Worm (Caenorhabditis elegans) whole organism, L4 larva: ENCODE results near the gene Y62H9A.16.

ENCODE experiments used
- F10B5.3 ChIP-seq: sonication (generic microtip); optimal IDR thresholded peaks from 2 replicates; lab custom pipeline; 2016; ENCODE audit warnings: mild to moderate bottlenecking, missing genetic modification characterization, missing compliant biosample characterization
- F26F4.8 ChIP-seq: fragments of 200-800 bp; sonication (Bioruptor generic); conservative IDR thresholded peaks from 2 replicates; pipeline ENCODE4 v1.3.6; 2022; ENCODE audit warnings: missing genetic modification characterization, missing compliant biosample characterization
- F37D6.2 ChIP-seq: sonication (generic microtip); optimal IDR thresholded peaks from 2 replicates; lab custom pipeline; 2016; ENCODE audit warnings: mild to moderate bottlenecking, missing genetic modification characterization, missing compliant biosample characterization
- F44E2.7 ChIP-seq: fragments of 200-800 bp; sonication (Bioruptor generic); IDR thresholded peaks from 2 replicates; pipeline ENCODE4 v2.1.2; 2022; ENCODE audit warnings: missing genetic modification characterization, missing compliant biosample characterization
- F49E8.2 ChIP-seq: sonication (generic microtip); optimal IDR thresholded peaks from 2 replicates; lab custom pipeline; 2016; ENCODE audit warnings: missing compliant biosample characterization, mild to moderate bottlenecking, missing genetic modification characterization, borderline replicate concordance
- T26A8.4 ChIP-seq: fragments of 200-800 bp; sonication (Bioruptor generic); IDR thresholded peaks from 2 replicates; pipeline ENCODE4 v1.3.6; 2022; ENCODE audit warnings: missing genetic modification characterization, missing compliant biosample characterization
- Y75B8A.6 ChIP-seq: fragments of 200-800 bp; sonication (Bioruptor generic); IDR thresholded peaks from 2 replicates; pipeline ENCODE4 v1.3.6; 2022; ENCODE audit warnings: missing genetic modification reagents, missing genetic modification characterization, missing compliant biosample characterization
- ZK337.2 ChIP-seq: fragments of 200-800 bp; sonication (Bioruptor generic); IDR thresholded peaks from 2 replicates; pipeline ENCODE4 v1.3.6; 2022; ENCODE audit warnings: missing genetic modification reagents, missing genetic modification characterization, missing compliant biosample characterization
- aha-1 ChIP-seq: fragments of 150-350 bp; peaks from one replicate; lab custom pipeline; 2014; ENCODE audit warnings: missing biosample characterization, missing genetic modification characterization
- aly-2 ChIP-seq: sonication (generic microtip); optimal IDR thresholded peaks from 2 replicates; lab custom pipeline; 2018; ENCODE audit warnings: missing biosample characterization, missing genetic modification characterization
- ceh-28 ChIP-seq: fragments of 150-350 bp; optimal IDR thresholded peaks from 2 replicates; lab custom pipeline; 2014; ENCODE audit warnings: missing biosample characterization, missing genetic modification reagents, missing genetic modification characterization
- ceh-82 ChIP-seq: sonication (generic microtip); optimal IDR thresholded peaks from 2 replicates; lab custom pipeline; 2017; ENCODE audit warnings: missing biosample characterization, missing genetic modification characterization
- ces-1 ChIP-seq: fragments of 150-350 bp; sonication (generic microtip); optimal IDR thresholded peaks from 4 replicates; lab custom pipeline; 2014; ENCODE audit warnings: missing biosample characterization, missing genetic modification reagents, missing genetic modification characterization
- cey-2 ChIP-seq: sonication (generic microtip); optimal IDR thresholded peaks from 3 replicates; lab custom pipeline; 2017; ENCODE audit warnings: missing genetic modification characterization, mild to moderate bottlenecking, missing compliant biosample characterization, antibody characterized with exemption, borderline replicate concordance; ENCODE audit not compliant: insufficient read depth
- daf-12 ChIP-seq: fragments of 150-350 bp; optimal IDR thresholded peaks from 2 replicates; lab custom pipeline; 2014; ENCODE audit warnings: missing biosample characterization, missing genetic modification reagents, missing genetic modification characterization
- daf-16 ChIP-seq, 3 experiments: sonication (generic microtip); optimal IDR thresholded peaks; 2 replicates each; lab custom pipeline; 2016 to 2017; ENCODE audit warnings: missing genetic modification characterization in 3 of 3, missing genetic modification reagents in 3 of 3, mild to moderate bottlenecking in 2 of 3, missing compliant biosample characterization in 2 of 3, missing biosample characterization in 1 of 3, moderate library complexity in 1 of 3
- fkh-10 ChIP-seq: fragments of 150-350 bp; optimal IDR thresholded peaks from 2 replicates; lab custom pipeline; 2014; ENCODE audit warnings: missing biosample characterization, missing genetic modification reagents, missing genetic modification characterization
- jun-1 ChIP-seq: fragments of 150-350 bp; optimal IDR thresholded peaks from 2 replicates; lab custom pipeline; 2014; ENCODE audit warnings: missing biosample characterization, missing genetic modification reagents, missing genetic modification characterization
- lim-7 ChIP-seq: fragments of 200-800 bp; sonication (Bioruptor generic); IDR thresholded peaks from 2 replicates; pipeline ENCODE4 v1.3.6; 2022; ENCODE audit warnings: missing genetic modification characterization, missing compliant biosample characterization
- lin-15B ChIP-seq: fragments of 150-350 bp; sonication (generic microtip); optimal IDR thresholded peaks from 3 replicates; lab custom pipeline; 2014; ENCODE audit warnings: missing biosample characterization, missing genetic modification characterization
- mxl-3 ChIP-seq: fragments of 200-800 bp; sonication (Bioruptor generic); optimal IDR thresholded peaks from 2 replicates; lab custom pipeline; 2018; ENCODE audit warnings: mild to moderate bottlenecking, missing genetic modification characterization, missing compliant biosample characterization
- nhr-10 ChIP-seq: fragments of 150-350 bp; optimal IDR thresholded peaks from 2 replicates; lab custom pipeline; 2014; ENCODE audit warnings: missing biosample characterization, missing genetic modification characterization
- nhr-237 ChIP-seq: sonication (generic microtip); optimal IDR thresholded peaks from 2 replicates; lab custom pipeline; 2017; ENCODE audit warnings: missing biosample characterization, missing genetic modification characterization
- nhr-28 ChIP-seq: fragments of 150-350 bp; optimal IDR thresholded peaks from 2 replicates; lab custom pipeline; 2014; ENCODE audit warnings: missing biosample characterization, missing genetic modification characterization
- nhr-41 ChIP-seq: fragments of 200-800 bp; sonication (Bioruptor generic); IDR thresholded peaks from 2 replicates; pipeline ENCODE4 v1.3.6; 2022; ENCODE audit warnings: missing genetic modification reagents, missing genetic modification characterization, missing compliant biosample characterization
- nhr-42 ChIP-seq: fragments of 200-800 bp; sonication (Bioruptor generic); IDR thresholded peaks from 2 replicates; pipeline ENCODE4 v1.3.6; 2022; ENCODE audit warnings: missing genetic modification characterization, missing compliant biosample characterization
- pha-4 ChIP-seq, 2 experiments: fragments of 150-350 bp in 1 of 2; fragments of 200-800 bp in 1 of 2; sonication (Bioruptor generic) in 1 of 2; IDR thresholded peaks in 1 of 2; optimal IDR thresholded peaks in 1 of 2; 2 replicates each; pipeline versions ENCODE4 v1.3.6 to Lab custom; 2014 to 2022; ENCODE audit warnings: missing genetic modification characterization in 2 of 2, missing genetic modification reagents in 2 of 2, missing biosample characterization in 1 of 2, missing compliant biosample characterization in 1 of 2
- php-3 ChIP-seq: fragments of 200-800 bp; sonication (Bioruptor generic); IDR thresholded peaks from 2 replicates; pipeline ENCODE4 v1.3.6; 2022; ENCODE audit warnings: missing genetic modification reagents, missing genetic modification characterization, missing compliant biosample characterization
- rbr-2 ChIP-seq: sonication (generic microtip); optimal IDR thresholded peaks from 2 replicates; lab custom pipeline; 2016; ENCODE audit warnings: missing genotype, missing genetic modification characterization, missing compliant biosample characterization
- sdz-12 ChIP-seq: fragments of 200-800 bp; sonication (Bioruptor generic); optimal IDR thresholded peaks from 2 replicates; lab custom pipeline; 2018; ENCODE audit warnings: mild to moderate bottlenecking, missing genetic modification characterization, missing compliant biosample characterization
- snpc-1.2 ChIP-seq: fragments of 200-800 bp; sonication (Bioruptor generic); IDR thresholded peaks from 2 replicates; pipeline ENCODE4 v1.3.6; 2022; ENCODE audit warnings: missing genetic modification reagents, missing genetic modification characterization, missing compliant biosample characterization
- snpc-4 ChIP-seq: fragments of 150-350 bp; optimal IDR thresholded peaks from 2 replicates; lab custom pipeline; 2014; ENCODE audit warnings: missing biosample characterization, missing genetic modification characterization
- tra-1 ChIP-seq: fragments of 200-800 bp; sonication (Bioruptor generic); IDR thresholded peaks from 2 replicates; pipeline ENCODE4 v1.3.6; 2022; ENCODE audit warnings: missing genetic modification reagents, missing genetic modification characterization, missing compliant biosample characterization
- unc-130 ChIP-seq: sonication (generic microtip); optimal IDR thresholded peaks from 2 replicates; lab custom pipeline; 2016; ENCODE audit warnings: missing genetic modification reagents, missing genetic modification characterization, missing compliant biosample characterization
- unc-62 ChIP-seq, 3 experiments: fragments of 150-350 bp in 1 of 3; sonication (generic microtip); optimal IDR thresholded peaks in 2 of 3; peaks in 1 of 3; 1 replicate in 1 of 3; 2 replicates in 2 of 3; lab custom pipeline; 2014 to 2017; ENCODE audit warnings: missing biosample characterization in 3 of 3, missing genetic modification characterization in 3 of 3, missing genetic modification reagents in 3 of 3, missing genotype in 1 of 3

Y62H9A.16 gene

DNA sequence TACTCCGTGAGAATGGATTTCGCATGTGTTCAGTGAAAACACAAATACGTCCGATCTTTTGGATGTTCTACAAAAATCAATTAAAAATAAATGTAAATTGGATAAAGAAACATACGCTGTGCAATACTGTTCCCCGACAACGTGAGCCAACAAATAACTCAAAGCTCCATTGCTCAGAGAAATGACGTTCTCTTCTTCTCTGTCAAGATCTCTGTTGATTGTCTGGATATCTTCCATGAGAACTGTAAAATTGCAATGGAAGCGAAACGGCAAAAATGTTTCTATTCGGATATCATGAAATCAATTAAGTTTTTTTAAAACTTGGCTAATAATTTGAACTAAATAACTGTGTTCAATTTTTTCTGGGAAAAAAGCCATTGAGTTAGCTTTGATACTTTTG, 21.4 kb upstream of the Y62H9A.16 start:
- peak; percentile 93 for TF ChIP-seq aha-1 (tag; lab: Kevin White, UChicago)
- TF ChIP-seq F44E2.7 (GFP tag; lab: Robert Waterston, UW), result no peak
- no peak for TF ChIP-seq unc-62 (GFP tag; optimal IDR thresholded peaks at IDR 0.05 in 1 of 2; lab: Kevin White, UChicago)
- TF ChIP-seq unc-62 (tag; optimal IDR thresholded peaks at IDR 0.05; lab: Kevin White, UChicago), result no peak
- TF ChIP-seq php-3 (GFP tag; lab: Robert Waterston, UW), result no peak
- TF ChIP-seq ces-1 (GFP tag; lab: Kevin White, UChicago), result no peak
- TF ChIP-seq snpc-1.2 (GFP tag; lab: Robert Waterston, UW), result no peak
- TF ChIP-seq, all 104 proteins: peak for 1

DNA sequence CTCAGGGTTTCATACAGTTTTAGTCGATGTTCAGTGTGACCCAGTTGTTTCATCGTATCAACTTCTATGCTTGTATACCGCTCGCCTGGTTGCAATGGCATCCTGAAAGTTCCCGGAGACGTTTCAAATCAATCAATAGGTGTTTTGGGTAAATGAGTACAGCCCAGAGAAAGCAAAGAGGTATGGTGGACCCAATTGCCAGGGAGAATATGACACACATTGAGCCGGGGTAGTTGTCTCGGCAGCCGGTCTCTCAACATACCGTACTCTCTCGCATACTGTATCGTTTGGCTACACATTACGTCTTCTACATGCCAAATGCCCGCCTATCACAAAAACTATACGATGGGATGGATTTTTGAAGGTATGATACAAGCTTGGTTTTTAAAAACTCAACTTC, 20.1 kb upstream of the Y62H9A.16 start, which contains the start of gene Y62H9A.9:
Y62H9A.9 (minus strand) TSS at position 101 of the 400 bp plus-strand sequence.
- TF ChIP-seq sdz-12 (GFP tag; lab: Kevin White, UChicago), result no peak

DNA sequence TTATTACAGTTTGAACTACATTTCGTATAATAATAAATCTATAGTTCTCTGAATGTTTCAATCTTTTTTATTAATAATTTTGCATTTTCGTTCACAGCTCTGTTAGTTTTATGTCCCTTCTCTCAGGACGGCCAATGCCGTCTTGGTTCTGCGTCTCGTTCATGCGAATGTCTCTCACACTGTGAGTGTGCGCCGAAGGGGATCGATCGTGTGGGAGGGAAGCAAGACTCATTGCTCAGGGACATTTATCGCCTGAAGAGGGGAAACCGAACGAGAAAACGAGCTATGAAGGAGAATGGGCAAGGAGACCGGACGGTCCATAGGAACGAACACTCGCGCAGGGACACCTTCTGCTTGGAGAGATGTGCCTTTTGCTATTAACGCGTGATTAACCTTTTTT, 19.1 kb upstream of the Y62H9A.16 start:
- no peak for TF ChIP-seq nhr-10 (tag; lab: Kevin White, UChicago)
- peak; percentile 43 for TF ChIP-seq ceh-28 (tag; lab: Kevin White, UChicago)
- TF ChIP-seq nhr-28 (tag; lab: Kevin White, UChicago), result no peak
- no peak for TF ChIP-seq aly-2 (tag; lab: Kevin White, UChicago)
- TF ChIP-seq unc-62 (GFP tag; optimal IDR thresholded peaks at IDR 0.05 in 1 of 2; lab: Kevin White, UChicago), result peak in 1 of 2 experiments; percentile 85
- TF ChIP-seq unc-62 (tag; optimal IDR thresholded peaks at IDR 0.05; lab: Kevin White, UChicago), result no peak
- peak; percentile 51 for TF ChIP-seq F37D6.2 (tag; lab: Kevin White, UChicago)
- TF ChIP-seq daf-16 (GFP tag; optimal IDR thresholded peaks at IDR 0.05; lab: Kevin White, UChicago), result no peak
- no peak for TF ChIP-seq daf-16 (tag; optimal IDR thresholded peaks at IDR 0.05; lab: Kevin White, UChicago)
- TF ChIP-seq F10B5.3 (tag; lab: Kevin White, UChicago), result peak; percentile 12
- TF ChIP-seq jun-1 (tag; lab: Kevin White, UChicago), result no peak
- TF ChIP-seq aha-1 (tag; lab: Kevin White, UChicago), result peak; percentile 57
- TF ChIP-seq nhr-237 (tag; lab: Kevin White, UChicago), result no peak
- no peak for TF ChIP-seq snpc-4 (tag; lab: Kevin White, UChicago)
- TF ChIP-seq rbr-2 (tag; lab: Kevin White, UChicago), result peak; percentile 46

ce11 chrX:11902661-11903060, 15.4 kb upstream of the Y62H9A.16 start, which contains the start of gene Y62H9A.10:
Gene Y62H9A.10, minus strand, starts transcription at chrX:11902761.
- TF ChIP-seq Y75B8A.6, result no peak
- no peak for TF ChIP-seq lim-7 (GFP tag; lab: Robert Waterston, UW)
- TF ChIP-seq nhr-10 (tag; lab: Kevin White, UChicago), result no peak
- no peak for TF ChIP-seq php-3 (GFP tag; lab: Robert Waterston, UW)
- no peak for TF ChIP-seq nhr-41 (GFP tag; lab: Robert Waterston, UW)
- TF ChIP-seq F26F4.8, result no peak
- no peak for TF ChIP-seq F49E8.2
- no peak for TF ChIP-seq tra-1
- TF ChIP-seq nhr-42, result no peak

ce11 chrX:11906626-11907025, 11.5 kb upstream of the Y62H9A.16 start:
- TF ChIP-seq ceh-82 (tag; lab: Kevin White, UChicago) (no peak), unc-62 (GFP tag; optimal IDR thresholded peaks at IDR 0.05 in 1 of 2; lab: Kevin White, UChicago) (peak in 1 of 2 experiments; percentile 95), unc-62 (tag; optimal IDR thresholded peaks at IDR 0.05; lab: Kevin White, UChicago) (no peak)

ce11 chrX:11907263-11907662, 10.8 kb upstream of the Y62H9A.16 start, which contains the start of gene Y62H9A.11:
Gene Y62H9A.11, minus strand, starts transcription at chrX:11907363.
- TF ChIP-seq pha-4 (GFP tag; IDR thresholded peaks at IDR 0.05; lab: Robert Waterston, UW) (no peak), pha-4 (tag; optimal IDR thresholded peaks at IDR 0.05; lab: Kevin White, UChicago) (no peak), unc-130 (GFP tag; lab: Kevin White, UChicago) (no peak), lin-15B (tag; lab: Kevin White, UChicago) (no peak), ZK337.2 (GFP tag; lab: Robert Waterston, UW) (no peak), daf-12 (no peak), daf-16 (GFP tag; optimal IDR thresholded peaks at IDR 0.05; lab: Kevin White, UChicago) (no peak), daf-16 (tag; optimal IDR thresholded peaks at IDR 0.05; lab: Kevin White, UChicago) (no peak), T26A8.4 (no peak), cey-2 (tag; lab: Kevin White, UChicago) (no peak), mxl-3 (GFP tag; lab: Kevin White, UChicago) (no peak), fkh-10 (GFP tag; lab: Kevin White, UChicago) (no peak), jun-1 (tag; lab: Kevin White, UChicago) (no peak)
